Fruit fly (Drosophila melanogaster): Measurements from ENCODE around the gene CG33257.

CG33257 gene

DNA sequence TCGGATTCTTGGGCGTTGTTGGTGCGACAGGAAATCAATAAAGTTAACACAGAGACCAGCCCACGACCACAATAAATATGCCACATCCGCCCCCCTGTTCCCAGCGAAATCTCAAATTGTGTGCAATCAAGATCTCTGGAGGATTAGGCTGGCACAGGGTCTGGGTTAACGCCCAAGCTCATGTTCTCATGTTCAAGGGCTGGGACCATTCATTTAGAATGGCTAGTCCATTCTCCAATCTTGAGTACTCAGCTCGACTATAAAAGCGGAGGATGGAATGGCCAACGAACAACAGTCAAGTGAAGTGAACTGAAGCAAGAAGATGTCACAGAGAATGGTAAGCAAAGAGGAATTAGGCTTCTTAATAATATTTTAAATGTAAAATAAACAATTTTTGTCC lies 13.1 kb upstream of the CG33257 start, which contains the start of gene CG13056:
Gene CG13056, plus strand, starts transcription at position 301 of the 400 bp plus-strand sequence.
- no peak for TF ChIP-seq woc (GFP tag; optimal IDR thresholded peaks at IDR 0.05)
- no peak for TF ChIP-seq sage (GFP tag; optimal IDR thresholded peaks at IDR 0.05)
- no peak for TF ChIP-seq ey (GFP tag; optimal IDR thresholded peaks at IDR 0.05)
- TF ChIP-seq fru (GFP tag; optimal IDR thresholded peaks at IDR 0.05) = no peak
- no peak for TF ChIP-seq CG9705 (GFP tag; optimal IDR thresholded peaks at IDR 0.05)
- no peak for TF ChIP-seq lola (GFP tag; optimal IDR thresholded peaks at IDR 0.05)
- TF ChIP-seq CrebA (GFP tag; optimal IDR thresholded peaks at IDR 0.05; ENCODE audit: borderline replicate concordance) = no peak
- no peak for TF ChIP-seq Dif (GFP tag; optimal IDR thresholded peaks at IDR 0.05; ENCODE audit: partially characterized antibody)
- TF ChIP-seq brk (GFP tag; optimal IDR thresholded peaks at IDR 0.05) = no peak
- TF ChIP-seq Jra (GFP tag; optimal IDR thresholded peaks at IDR 0.05) = no peak
- no peak for TF ChIP-seq dsf (GFP tag; optimal IDR thresholded peaks at IDR 0.05; ENCODE audit: borderline replicate concordance)
- TF ChIP-seq HLH106 (tag; optimal IDR thresholded peaks at IDR 0.05) = no peak
- TF ChIP-seq Hnf4 (GFP tag; optimal IDR thresholded peaks at IDR 0.05) = no peak
- TF ChIP-seq Sp1 (GFP tag; optimal IDR thresholded peaks at IDR 0.05) = no peak
- TF ChIP-seq Vsx2 (GFP tag; optimal IDR thresholded peaks at IDR 0.05; ENCODE audit: partially characterized antibody) = no peak
- TF ChIP-seq psq (GFP tag; optimal IDR thresholded peaks at IDR 0.05) = no peak

DNA sequence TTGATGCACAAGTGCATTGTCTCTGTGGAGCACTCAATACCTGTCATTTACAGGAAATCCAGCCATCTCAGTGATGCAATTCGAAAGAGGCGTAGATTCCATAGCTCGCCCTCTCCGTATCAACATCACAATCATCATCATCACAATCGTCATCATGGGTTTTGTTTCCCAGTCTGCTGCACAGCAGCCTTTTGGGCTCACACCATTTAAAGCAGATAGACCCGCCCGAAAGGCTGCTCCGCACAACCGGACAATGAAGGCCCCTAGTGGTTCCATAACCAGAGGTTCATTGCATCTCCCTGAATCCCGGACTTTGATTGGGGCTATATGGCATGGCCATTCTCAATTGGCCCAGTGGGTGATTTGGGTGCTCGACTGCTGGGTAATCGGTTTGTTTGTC lies 11.2 kb upstream of the CG33257 start:
- TF ChIP-seq sv (GFP tag; optimal IDR thresholded peaks at IDR 0.05) = no peak
- peak; percentile 39 for TF ChIP-seq Dif (GFP tag; optimal IDR thresholded peaks at IDR 0.05; ENCODE audit: partially characterized antibody)
- no peak for TF ChIP-seq Mio (GFP tag; optimal IDR thresholded peaks at IDR 0.05)
- TF ChIP-seq CG9705 (GFP tag; optimal IDR thresholded peaks at IDR 0.05) = no peak
- no peak for TF ChIP-seq woc (GFP tag; optimal IDR thresholded peaks at IDR 0.05)
- TF ChIP-seq Myc (optimal IDR thresholded peaks at IDR 0.05) = peak; percentile 80
- TF ChIP-seq N (GFP tag; optimal IDR thresholded peaks at IDR 0.05) = peak; percentile 79
- peak; percentile 58 for TF ChIP-seq Vsx2 (GFP tag; optimal IDR thresholded peaks at IDR 0.05; ENCODE audit: partially characterized antibody)
- TF ChIP-seq HLH106 (tag; optimal IDR thresholded peaks at IDR 0.05) = no peak
- no peak for TF ChIP-seq psq (GFP tag; optimal IDR thresholded peaks at IDR 0.05)
- no peak for TF ChIP-seq ey (GFP tag; optimal IDR thresholded peaks at IDR 0.05)
- no peak for TF ChIP-seq Sp1 (GFP tag; optimal IDR thresholded peaks at IDR 0.05)
- TF ChIP-seq CrebA (GFP tag; optimal IDR thresholded peaks at IDR 0.05; ENCODE audit: borderline replicate concordance) = no peak
- no peak for TF ChIP-seq tai (GFP tag; optimal IDR thresholded peaks at IDR 0.05)
- no peak for TF ChIP-seq lola (GFP tag; optimal IDR thresholded peaks at IDR 0.05)
- no peak for TF ChIP-seq fru (GFP tag; optimal IDR thresholded peaks at IDR 0.05)
- no peak for TF ChIP-seq CG32264 (GFP tag; optimal IDR thresholded peaks at IDR 0.05)
- no peak for TF ChIP-seq rgr (GFP tag; optimal IDR thresholded peaks at IDR 0.05)
- TF ChIP-seq Hnf4 (GFP tag; optimal IDR thresholded peaks at IDR 0.05) = no peak
- no peak for TF ChIP-seq h (GFP tag; optimal IDR thresholded peaks at IDR 0.05)
- no peak for TF ChIP-seq OdsH (GFP tag; optimal IDR thresholded peaks at IDR 0.05)

DNA sequence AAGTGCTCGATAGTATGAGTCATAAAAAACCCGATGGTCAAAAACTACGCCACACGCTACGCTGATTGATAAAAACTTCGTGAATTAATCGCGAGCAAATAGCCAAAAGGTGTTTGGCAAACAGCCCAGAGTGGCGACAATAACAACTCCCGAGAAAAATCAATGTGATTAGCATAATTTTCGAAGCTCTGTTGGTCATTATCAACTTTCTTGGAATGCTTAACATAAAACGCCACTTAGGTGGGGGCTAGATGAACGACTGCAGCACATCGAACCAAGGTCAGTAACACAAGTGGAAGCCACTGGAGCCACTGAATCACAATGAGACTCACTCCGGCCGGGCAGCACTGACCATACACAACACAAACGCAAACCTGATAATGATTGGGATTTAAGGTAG lies 8.4 kb upstream of the CG33257 start:
- TF ChIP-seq ey (GFP tag; optimal IDR thresholded peaks at IDR 0.05) = no peak
- no peak for TF ChIP-seq Myc (optimal IDR thresholded peaks at IDR 0.05)
- TF ChIP-seq dl (GFP tag; optimal IDR thresholded peaks at IDR 0.05; ENCODE audit: insufficient read depth in 1 of 2, partially characterized antibody in 2 of 2) = no peak

DNA sequence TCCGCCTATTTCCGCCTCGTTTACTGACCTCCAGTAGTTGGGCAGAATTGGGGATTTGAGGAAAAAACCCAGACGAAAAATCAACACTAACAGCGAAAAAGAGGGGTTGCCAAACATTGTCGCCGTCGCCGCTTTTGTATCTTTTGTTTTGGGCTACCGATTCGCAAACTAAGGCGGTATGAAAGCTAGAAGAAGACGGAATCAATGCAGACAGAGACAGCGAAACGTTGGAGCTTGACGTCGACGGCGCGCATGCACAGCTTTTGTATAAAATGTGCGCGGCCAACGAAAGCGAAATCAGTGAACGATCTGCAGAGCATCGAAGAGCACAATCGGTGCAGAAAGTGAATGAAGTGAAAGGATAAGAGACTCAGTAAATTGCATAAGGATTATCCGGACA lies 7.4 kb upstream of the CG33257 start, which contains the start of gene CG4998:
Gene CG4998, plus strand, starts transcription at position 301 of the 400 bp plus-strand sequence.
- no peak for TF ChIP-seq tai (GFP tag; optimal IDR thresholded peaks at IDR 0.05)
- no peak for TF ChIP-seq Rel (GFP tag; optimal IDR thresholded peaks at IDR 0.05)
- TF ChIP-seq Rel (tag; optimal IDR thresholded peaks at IDR 0.05) = no peak
- no peak for TF ChIP-seq Abd-B (GFP tag; optimal IDR thresholded peaks at IDR 0.05)
- TF ChIP-seq CG32264 (GFP tag; optimal IDR thresholded peaks at IDR 0.05) = no peak
- TF ChIP-seq Jra (GFP tag; optimal IDR thresholded peaks at IDR 0.05) = no peak
- no peak for TF ChIP-seq ey (GFP tag; optimal IDR thresholded peaks at IDR 0.05)
- TF ChIP-seq dl (GFP tag; optimal IDR thresholded peaks at IDR 0.05; ENCODE audit: insufficient read depth in 1 of 2, partially characterized antibody in 2 of 2) = no peak

DNA sequence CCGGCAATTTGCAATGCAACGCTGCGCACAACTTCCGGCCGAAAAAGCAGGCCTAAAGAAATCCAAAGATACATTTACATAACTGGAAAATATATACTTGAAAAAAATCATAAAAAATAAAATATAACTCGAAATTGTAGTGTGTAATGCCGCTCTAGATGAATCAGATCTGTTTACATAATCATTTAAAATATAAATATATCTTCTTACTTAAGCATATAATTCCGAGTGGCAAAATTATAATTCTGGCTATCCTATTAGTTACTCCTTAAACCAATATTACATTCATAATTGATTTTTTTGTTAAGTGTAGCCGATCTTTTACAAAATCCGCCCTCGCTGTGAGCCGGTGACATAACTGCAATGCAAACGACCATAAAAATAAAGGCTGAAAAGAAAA lies 6.7 kb upstream of the CG33257 start:
- TF ChIP-seq Rel (GFP tag; optimal IDR thresholded peaks at IDR 0.05) = no peak
- TF ChIP-seq Rel (tag; optimal IDR thresholded peaks at IDR 0.05) = no peak
- no peak for TF ChIP-seq br (GFP tag; optimal IDR thresholded peaks at IDR 0.05)
- TF ChIP-seq CG32264 (GFP tag; optimal IDR thresholded peaks at IDR 0.05) = no peak
- TF ChIP-seq Jra (GFP tag; optimal IDR thresholded peaks at IDR 0.05) = no peak
- no peak for TF ChIP-seq usp (GFP tag; optimal IDR thresholded peaks at IDR 0.05)
- no peak for TF ChIP-seq Abd-B (GFP tag; optimal IDR thresholded peaks at IDR 0.05)
- TF ChIP-seq lola (GFP tag; optimal IDR thresholded peaks at IDR 0.05) = no peak
- no peak for TF ChIP-seq fru (GFP tag; optimal IDR thresholded peaks at IDR 0.05)
- TF ChIP-seq Vsx2 (GFP tag; optimal IDR thresholded peaks at IDR 0.05; ENCODE audit: partially characterized antibody) = no peak
- TF ChIP-seq Hnf4 (GFP tag; optimal IDR thresholded peaks at IDR 0.05) = no peak
- no peak for TF ChIP-seq Hr78 (GFP tag; optimal IDR thresholded peaks at IDR 0.05)

Data from whole organism, wandering third instar larva.